Worm (Caenorhabditis elegans): Measurements from ENCODE around the gene K02F6.8.
"Not testable (repeated sequence)": the region's sequence is repeated elsewhere in the genome, so short reads cannot be mapped to it uniquely, and the experiment has no call there.

Gene K02F6.8

DNA sequence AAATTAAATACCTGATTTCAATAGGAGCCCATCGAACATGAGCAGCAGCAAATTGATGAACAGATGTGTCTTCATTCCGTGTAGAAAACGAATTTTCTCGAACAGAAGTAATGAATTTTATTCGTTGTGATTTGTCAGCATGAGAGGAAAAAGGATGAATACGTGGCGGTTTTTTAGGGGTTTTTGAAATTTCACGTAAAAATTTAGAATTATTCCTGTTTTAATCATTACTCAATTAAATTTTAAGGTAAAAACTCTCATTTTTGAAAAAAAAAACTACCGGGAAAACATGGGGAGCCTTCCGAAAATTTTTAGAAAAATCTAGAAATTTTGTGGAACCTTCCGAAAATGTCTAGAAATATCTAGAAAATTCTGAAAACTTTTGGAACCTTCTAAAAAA lies 2.9 kb upstream of the K02F6.8 start, which contains the start of gene K02F6.7:
TSS of gene K02F6.7 (minus strand) at position 101 of the 400 bp plus-strand sequence.
- TF ChIP-seq ceh-16 (tag; optimal IDR thresholded peaks at IDR 0.05) (no peak), nhr-23 (tag; optimal IDR thresholded peaks at IDR 0.05) (no peak), egl-27 (tag; optimal IDR thresholded peaks at IDR 0.05) (no peak), gmeb-1 (tag; optimal IDR thresholded peaks at IDR 0.05) (no peak), dmd-4 (tag; optimal IDR thresholded peaks at IDR 0.05) (no peak), nhr-6 (tag; optimal IDR thresholded peaks at IDR 0.05) (no peak), mbf-1 (tag; optimal IDR thresholded peaks at IDR 0.05) (no peak), nhr-25 (tag; optimal IDR thresholded peaks at IDR 0.05) (no peak), nhr-237 (tag; optimal IDR thresholded peaks at IDR 0.05) (no peak), nhr-21 (tag; optimal IDR thresholded peaks at IDR 0.05) (no peak), lsy-2 (tag; optimal IDR thresholded peaks at IDR 0.05) (no peak), lin-39 (tag; optimal IDR thresholded peaks at IDR 0.05) (no peak), nhr-77 (tag; optimal IDR thresholded peaks at IDR 0.05) (no peak), Y55F3AM.14 (GFP tag; optimal IDR thresholded peaks at IDR 0.05) (no peak), nhr-129 (tag; optimal IDR thresholded peaks at IDR 0.05) (no peak), unc-55 (GFP tag; optimal IDR thresholded peaks at IDR 0.05) (no peak), blmp-1 (tag; optimal IDR thresholded peaks at IDR 0.05; ENCODE audit: insufficient read depth) (no peak), unc-62 (GFP tag; optimal IDR thresholded peaks at IDR 0.05) (no peak), mdl-1 (tag; optimal IDR thresholded peaks at IDR 0.05) (no peak), nhr-11 (tag; optimal IDR thresholded peaks at IDR 0.05) (no peak)

DNA sequence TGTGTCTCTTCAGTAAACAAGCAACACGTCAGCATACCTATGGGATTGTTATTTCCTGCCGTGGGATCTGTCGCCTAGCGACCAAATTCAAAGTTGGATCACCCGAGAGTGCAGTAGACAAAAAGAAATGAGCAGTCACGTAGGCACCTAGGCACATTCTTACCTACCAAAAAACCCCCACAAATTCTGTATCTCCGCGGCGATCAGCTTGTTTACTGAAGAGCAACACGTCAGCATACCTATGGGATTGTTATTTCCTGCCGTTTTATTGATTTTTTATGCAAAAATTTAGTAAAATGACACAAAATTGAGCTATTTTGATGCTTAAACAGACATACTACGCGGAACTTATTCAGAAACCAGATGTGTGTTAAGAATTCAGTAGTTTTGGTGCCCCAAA lies 393 bp downstream of the K02F6.8 start, which contains the start of gene K02F6.5:
TSS of gene K02F6.5 (plus strand) at position 301 of the 400 bp plus-strand sequence.
- not testable (repeated sequence) for TF ChIP-seq sma-3 (GFP tag; optimal IDR thresholded peaks at IDR 0.05); C34F6.9 (tag; optimal IDR thresholded peaks at IDR 0.05); nhr-23 (tag; optimal IDR thresholded peaks at IDR 0.05)

- TF ChIP-seq aly-2 (tag; optimal IDR thresholded peaks at IDR 0.05) (no peak), zag-1 (tag; optimal IDR thresholded peaks at IDR 0.05) (no peak), ceh-82 (tag; optimal IDR thresholded peaks at IDR 0.05) (no peak), sem-4 (tag; optimal IDR thresholded peaks at IDR 0.05) (no peak), lin-11 (tag; optimal IDR thresholded peaks at IDR 0.05) (no peak), nhr-77 (tag; optimal IDR thresholded peaks at IDR 0.05) (no peak), nhr-10 (tag; optimal IDR thresholded peaks at IDR 0.05) (no peak), sma-9 (GFP tag; optimal IDR thresholded peaks at IDR 0.05) (no peak), sma-9 (tag; optimal IDR thresholded peaks at IDR 0.05) (no peak), ZK546.5 (tag; optimal IDR thresholded peaks at IDR 0.05) (no peak)
These were observed 4.4 kb downstream of the K02F6.8 start, which contains the start of gene K02F6.6 for ce11 chrII:2530496-2530895. K02F6.6 (plus strand) TSS chrII:2530796.

ce11 chrII:2526887-2527286 lies 8.0 kb downstream of the K02F6.8 start:
- TF ChIP-seq fos-1 (tag; optimal IDR thresholded peaks at IDR 0.05) (no peak), Y55F3AM.14 (GFP tag; optimal IDR thresholded peaks at IDR 0.05) (no peak), R02D3.7 (tag; optimal IDR thresholded peaks at IDR 0.05) (no peak), zag-1 (tag; optimal IDR thresholded peaks at IDR 0.05) (no peak), nhr-21 (tag; optimal IDR thresholded peaks at IDR 0.05) (no peak), sma-9 (GFP tag; optimal IDR thresholded peaks at IDR 0.05) (no peak), sma-9 (tag; optimal IDR thresholded peaks at IDR 0.05) (no peak), nhr-6 (tag; optimal IDR thresholded peaks at IDR 0.05) (no peak)

DNA sequence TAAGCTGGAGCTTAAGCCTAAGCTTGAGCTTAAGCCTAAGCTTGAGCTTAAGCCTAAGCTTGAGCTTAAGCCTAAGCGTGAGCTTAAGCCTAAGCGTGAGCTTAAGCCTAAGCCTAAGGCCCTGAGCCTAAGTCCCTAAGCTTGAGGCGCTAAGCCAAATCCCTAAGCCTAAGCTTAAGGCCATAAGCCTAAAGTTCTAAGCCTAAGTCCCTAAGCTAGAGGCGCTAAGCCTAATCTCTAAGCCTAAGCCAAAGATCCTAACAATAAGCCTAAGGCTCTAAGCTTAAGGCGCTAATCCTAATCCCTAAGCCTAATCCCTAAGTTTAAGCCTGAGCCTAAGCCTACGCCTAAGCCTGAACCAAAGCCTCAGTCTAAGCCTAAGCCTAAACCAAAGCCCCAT lies 9.2 kb downstream of the K02F6.8 start:
- TF ChIP-seq crh-2 (tag; optimal IDR thresholded peaks at IDR 0.05) (no peak), nhr-11 (tag; optimal IDR thresholded peaks at IDR 0.05) (no peak), ztf-11 (tag; optimal IDR thresholded peaks at IDR 0.05) (no peak)

DNA sequence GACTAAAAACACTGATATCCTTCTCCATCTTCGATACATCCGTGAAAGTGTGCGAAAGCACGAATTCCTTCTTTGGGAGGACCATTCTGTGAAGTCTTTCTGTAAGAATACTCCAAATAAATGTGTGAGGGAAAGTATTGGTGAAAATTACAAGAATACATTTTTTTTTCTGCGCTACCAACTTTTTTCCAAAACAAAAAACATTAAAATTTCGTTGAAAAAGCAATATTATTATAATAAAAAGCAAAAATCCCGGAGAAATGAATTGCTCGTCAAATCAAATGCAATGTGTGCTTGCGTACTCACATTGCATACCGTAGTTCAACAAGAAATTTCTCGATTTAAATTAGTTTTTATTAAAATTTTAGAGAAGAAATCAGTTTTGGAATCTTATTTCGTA lies 12.9 kb downstream of the K02F6.8 start, which contains the start of gene bath-13:
TSS of gene bath-13 (minus strand) at position 101 of the 400 bp plus-strand sequence.
- TF ChIP-seq nhr-6 (tag; optimal IDR thresholded peaks at IDR 0.05) (no peak), unc-62 (GFP tag; optimal IDR thresholded peaks at IDR 0.05) (no peak), nhr-11 (tag; optimal IDR thresholded peaks at IDR 0.05) (no peak), mbf-1 (tag; optimal IDR thresholded peaks at IDR 0.05) (no peak), aly-2 (tag; optimal IDR thresholded peaks at IDR 0.05) (no peak), ceh-16 (tag; optimal IDR thresholded peaks at IDR 0.05) (no peak), fos-1 (tag; optimal IDR thresholded peaks at IDR 0.05) (no peak), skn-1 (tag; optimal IDR thresholded peaks at IDR 0.05) (no peak), elt-1 (tag; optimal IDR thresholded peaks at IDR 0.05) (no peak), mab-5 (tag; optimal IDR thresholded peaks at IDR 0.05) (no peak), egl-27 (tag; optimal IDR thresholded peaks at IDR 0.05) (no peak), R02D3.7 (tag; optimal IDR thresholded peaks at IDR 0.05) (no peak), C34F6.9 (tag; optimal IDR thresholded peaks at IDR 0.05) (no peak), snpc-4 (tag; optimal IDR thresholded peaks at IDR 0.05) (no peak), Y55F3AM.14 (GFP tag; optimal IDR thresholded peaks at IDR 0.05) (no peak), ztf-4 (tag; optimal IDR thresholded peaks at IDR 0.05) (no peak), peb-1 (tag; optimal IDR thresholded peaks at IDR 0.05) (no peak)

Data from whole organism, L2 larva.